Worm (Caenorhabditis elegans): Measurements from ENCODE around the gene srt-16.

DNA sequence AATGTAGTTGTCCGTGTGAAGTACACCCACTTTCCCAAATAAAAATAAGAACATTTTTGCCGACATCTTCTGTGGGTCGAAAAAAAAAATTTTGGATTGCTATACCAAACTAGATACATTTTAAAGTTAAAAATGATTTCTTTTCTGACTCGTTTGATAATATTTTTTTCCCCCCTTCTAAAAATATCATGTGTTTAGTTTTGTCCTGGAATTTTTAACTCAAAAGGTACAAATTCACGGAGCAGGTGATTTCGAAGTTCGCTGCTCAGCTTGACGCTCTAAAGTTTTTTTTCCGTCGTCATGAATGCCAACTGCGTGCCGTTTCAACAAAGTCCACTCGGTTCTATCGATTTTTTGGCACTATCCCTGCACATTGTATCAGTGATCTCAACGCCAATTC is 1.6 kb upstream of the srt-16 start, which contains the start of gene srh-185:
- TF ChIP-seq pqm-1 (tag; optimal IDR thresholded peaks at IDR 0.05): no peak
- TF ChIP-seq elt-2 (tag; optimal IDR thresholded peaks at IDR 0.05): no peak
- TF ChIP-seq ztf-4 (tag; optimal IDR thresholded peaks at IDR 0.05): no peak
- TF ChIP-seq ceh-9 (tag; optimal IDR thresholded peaks at IDR 0.05): no peak
- TF ChIP-seq snpc-4 (tag; optimal IDR thresholded peaks at IDR 0.05): no peak
- TF ChIP-seq pha-4 (tag; optimal IDR thresholded peaks at IDR 0.05): no peak
- no peak for TF ChIP-seq unc-39 (tag; optimal IDR thresholded peaks at IDR 0.05)
- no peak for TF ChIP-seq nhr-77 (tag; optimal IDR thresholded peaks at IDR 0.05)
- no peak for TF ChIP-seq aly-2 (tag; optimal IDR thresholded peaks at IDR 0.05)
- no peak for TF ChIP-seq tbx-2 (tag; optimal IDR thresholded peaks at IDR 0.05)
- no peak for TF ChIP-seq jun-1 (tag; optimal IDR thresholded peaks at IDR 0.05)
- no peak for TF ChIP-seq egl-27 (tag; optimal IDR thresholded peaks at IDR 0.05)
